Worm (Caenorhabditis elegans): ENCODE data around the gene srx-60.

srx-60 gene

DNA sequence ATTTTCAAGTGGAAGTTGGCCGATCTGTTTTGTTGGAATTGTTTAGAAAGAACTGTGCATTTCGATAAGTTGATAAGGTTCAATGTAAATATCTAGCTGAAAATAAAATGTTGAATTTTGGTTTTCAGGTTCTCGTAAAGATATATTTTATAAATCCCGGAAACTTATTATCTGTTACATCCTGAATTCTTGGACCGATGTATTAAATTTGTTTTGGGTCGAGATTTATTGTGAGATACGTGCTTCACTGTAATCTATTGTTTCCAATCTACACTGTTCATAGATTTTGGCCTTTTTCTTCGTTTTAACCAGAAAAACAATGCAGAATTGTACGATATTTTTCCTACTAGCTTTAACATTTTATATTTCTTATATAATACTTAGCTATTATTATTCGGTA, 43.6 kb upstream of the srx-60 start, which contains the start of gene C03G6.6:
C03G6.6 (plus strand) TSS at position 301 of the 400 bp plus-strand sequence.
- TF ChIP-seq rcor-1 (GFP tag; IDR thresholded peaks at IDR 0.05) (no peak), attf-3 (GFP tag; conservative IDR thresholded peaks at IDR 0.05) (no peak), somi-1 (GFP tag; optimal IDR thresholded peaks at IDR 0.05) (no peak), Y53F4B.3 (GFP tag; IDR thresholded peaks at IDR 0.05) (no peak), lin-40 (tag; optimal IDR thresholded peaks at IDR 0.05) (no peak), ets-4 (GFP tag; optimal IDR thresholded peaks at IDR 0.05) (no peak)

DNA sequence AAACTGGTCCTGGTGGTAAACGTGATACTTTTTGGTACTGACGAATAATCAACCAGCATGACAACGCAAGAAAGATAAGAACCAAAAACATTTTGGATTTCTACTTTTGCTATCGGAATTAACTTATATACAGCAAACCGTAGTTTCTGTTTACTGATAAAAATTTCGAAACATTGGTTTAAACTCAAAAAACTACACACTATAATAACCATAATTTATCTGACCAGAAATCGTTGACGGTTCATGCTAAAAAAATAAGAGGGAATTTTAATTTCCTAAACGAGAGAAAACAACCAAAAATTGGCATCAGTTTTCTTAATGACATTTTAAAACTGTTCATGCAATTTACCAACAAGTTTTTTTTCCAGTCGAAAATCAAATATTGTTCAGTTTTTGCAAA, 39.0 kb upstream of the srx-60 start, which contains the start of gene cyp-35A1:
cyp-35A1 (minus strand) TSS at position 101 of the 400 bp plus-strand sequence.
- TF ChIP-seq F33H1.4 (GFP tag; IDR thresholded peaks at IDR 0.05): no peak
- TF ChIP-seq snpc-4 (GFP tag; optimal IDR thresholded peaks at IDR 0.05): no peak
- TF ChIP-seq snpc-4 (tag; optimal IDR thresholded peaks at IDR 0.05): no peak
- no peak for TF ChIP-seq lsy-27 (tag; optimal IDR thresholded peaks at IDR 0.05; ENCODE audit: borderline replicate concordance, insufficient read depth)
- no peak for TF ChIP-seq Y95B8A.8 (GFP tag; IDR thresholded peaks at IDR 0.05)
- no peak for TF ChIP-seq tlf-1 (GFP tag; optimal IDR thresholded peaks at IDR 0.05)
- no peak for TF ChIP-seq Y56A3A.18 (GFP tag; IDR thresholded peaks at IDR 0.05)
- no peak for TF ChIP-seq F37B4.10 (GFP tag; IDR thresholded peaks at IDR 0.05)
- TF ChIP-seq ceh-91 (GFP tag; IDR thresholded peaks at IDR 0.05): no peak
- no peak for TF ChIP-seq lin-35 (GFP tag; optimal IDR thresholded peaks at IDR 0.05)
- TF ChIP-seq cebp-1 (GFP tag; IDR thresholded peaks at IDR 0.05): no peak
- no peak for TF ChIP-seq cebp-1 (tag; optimal IDR thresholded peaks at IDR 0.05)
- TF ChIP-seq sea-2 (GFP tag; IDR thresholded peaks at IDR 0.05): no peak
- TF ChIP-seq B0019.2 (GFP tag; conservative IDR thresholded peaks at IDR 0.05): no peak
- no peak for TF ChIP-seq F57A8.1 (GFP tag; optimal IDR thresholded peaks at IDR 0.05)

DNA sequence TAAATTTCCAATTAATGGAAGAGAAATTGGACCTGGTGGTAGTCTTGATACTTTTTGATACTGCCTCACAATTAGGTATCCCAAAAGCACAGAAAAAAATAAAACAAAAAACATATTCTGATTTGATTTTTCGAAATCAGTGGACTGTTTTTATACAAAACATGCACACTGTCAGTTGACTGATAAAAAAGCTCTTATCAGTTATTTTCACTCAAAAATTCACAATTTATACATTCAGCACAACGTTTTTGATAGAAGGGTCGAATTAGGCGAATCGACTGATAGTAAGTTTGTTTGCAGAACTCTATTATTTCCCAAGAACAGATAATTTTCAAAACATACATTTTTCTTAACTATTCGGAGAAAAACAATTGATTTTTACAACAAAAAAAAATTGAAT, 36.6 kb upstream of the srx-60 start, which contains the start of gene cyp-35A2:
cyp-35A2 (minus strand) TSS at position 124 of the 400 bp plus-strand sequence.
- peak; percentile 59 for TF ChIP-seq nhr-80 (tag; optimal IDR thresholded peaks at IDR 0.05)
- no peak for TF ChIP-seq mel-28 (tag; optimal IDR thresholded peaks at IDR 0.05; ENCODE audit: borderline replicate concordance)

DNA sequence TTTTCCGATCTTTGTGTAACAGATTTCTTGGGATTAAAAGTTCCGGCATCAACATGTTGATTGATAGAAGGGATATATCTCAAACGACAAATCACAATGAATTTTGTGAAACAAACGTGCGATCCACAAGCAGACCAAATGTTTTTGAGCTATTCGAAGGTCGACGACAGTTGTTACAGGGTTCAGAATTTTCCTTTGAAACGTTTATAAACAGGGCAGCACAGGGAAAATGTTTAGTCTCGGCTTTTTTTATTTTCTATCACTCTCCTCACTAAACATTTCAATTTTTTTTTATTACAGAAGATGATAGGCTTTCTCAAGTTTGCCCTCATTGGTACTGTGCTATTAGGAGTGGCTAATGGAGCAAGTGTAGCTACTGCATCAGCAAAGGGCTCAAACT, 35.7 kb upstream of the srx-60 start, which contains the start of gene exc-13:
exc-13 (plus strand) TSS at position 301 of the 400 bp plus-strand sequence.
- TF ChIP-seq ceh-79 (tag; optimal IDR thresholded peaks at IDR 0.05) (no peak), akir-1 (GFP tag; optimal IDR thresholded peaks at IDR 0.05) (no peak), cebp-2 (GFP tag; IDR thresholded peaks at IDR 0.05) (no peak), nhr-90 (tag; optimal IDR thresholded peaks at IDR 0.05) (no peak), K11D2.4 (GFP tag; IDR thresholded peaks at IDR 0.05) (no peak), attf-5 (GFP tag; optimal IDR thresholded peaks at IDR 0.05) (no peak), hmg-1.2 (GFP tag; IDR thresholded peaks at IDR 0.05) (no peak), lin-35 (GFP tag; optimal IDR thresholded peaks at IDR 0.05) (no peak), F52B5.7 (tag; optimal IDR thresholded peaks at IDR 0.05) (no peak), die-1 (tag; optimal IDR thresholded peaks at IDR 0.05) (no peak), xnd-1 (tag; optimal IDR thresholded peaks at IDR 0.05) (no peak), gei-17 (GFP tag; optimal IDR thresholded peaks at IDR 0.05) (no peak), lsy-27 (tag; optimal IDR thresholded peaks at IDR 0.05; ENCODE audit: borderline replicate concordance, insufficient read depth) (no peak), ets-4 (GFP tag; optimal IDR thresholded peaks at IDR 0.05) (no peak), aptf-2 (GFP tag; conservative IDR thresholded peaks at IDR 0.05) (no peak)

All from whole organism, young adult.